Worm (Caenorhabditis elegans) whole organism, L2 larva: ENCODE results near the gene smi-1.

Source experiments
- elt-3 ChIP-seq: sonication (generic microtip); optimal IDR thresholded peaks from 2 replicates; lab custom pipeline; 2017; ENCODE audit warnings: missing biosample characterization, missing genetic modification characterization
- nhr-23 ChIP-seq: fragments of 150-350 bp; optimal IDR thresholded peaks from 2 replicates; lab custom pipeline; 2014; ENCODE audit warnings: missing biosample characterization, missing genetic modification reagents, missing genetic modification characterization
- sma-3 ChIP-seq: sonication (generic microtip); optimal IDR thresholded peaks from 2 replicates; lab custom pipeline; 2016; ENCODE audit warnings: missing genetic modification reagents, missing genetic modification characterization, missing compliant biosample characterization
- unc-39 ChIP-seq: fragments of 150-350 bp; optimal IDR thresholded peaks from 2 replicates; lab custom pipeline; 2014; ENCODE audit warnings: missing biosample characterization, missing genetic modification characterization

DNA sequence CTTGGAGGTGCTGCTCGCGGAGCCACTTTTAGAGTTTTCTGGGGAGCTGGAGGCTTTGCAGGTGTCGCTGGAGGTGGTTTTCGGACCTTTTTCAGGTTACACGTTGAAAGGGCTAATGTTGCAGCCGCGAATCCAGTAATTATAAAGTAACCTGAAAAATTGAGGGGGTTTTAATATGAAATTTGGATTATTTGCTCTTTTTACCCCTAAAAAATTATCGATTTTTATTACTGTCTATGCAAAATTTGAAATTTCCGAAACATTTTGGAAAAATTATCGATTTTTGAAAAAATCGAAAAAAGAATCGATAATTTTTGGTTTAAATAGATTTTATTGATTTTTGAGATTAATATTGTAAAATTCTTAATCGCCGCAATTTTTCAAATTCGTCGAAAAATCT, 15.2 kb downstream of the smi-1 start:
- no peak for TF ChIP-seq sma-3
- no peak for TF ChIP-seq nhr-23 (tag; lab: Kevin White, UChicago)
- no peak for TF ChIP-seq elt-3
- no peak for TF ChIP-seq unc-39 (tag; lab: Kevin White, UChicago)
